Worm (Caenorhabditis elegans) whole organism, L3 larva: Measurements from ENCODE around the gene frk-1.

Experiments used
- R02D3.7 ChIP-seq: fragments of 150-350 bp; optimal IDR thresholded peaks from 2 replicates; lab custom pipeline; 2014; ENCODE audit warnings: missing biosample characterization, missing genetic modification characterization
- aly-2 ChIP-seq: fragments of 150-350 bp; optimal IDR thresholded peaks from 2 replicates; lab custom pipeline; 2014; ENCODE audit warnings: missing biosample characterization, missing genetic modification characterization
- ceh-16 ChIP-seq: sonication (generic microtip); optimal IDR thresholded peaks from 2 replicates; lab custom pipeline; 2017; ENCODE audit warnings: missing biosample characterization, missing genetic modification characterization
- ceh-28 ChIP-seq: fragments of 150-350 bp; optimal IDR thresholded peaks from 2 replicates; lab custom pipeline; 2014; ENCODE audit warnings: missing biosample characterization, missing genetic modification reagents, missing genetic modification characterization
- ceh-82 ChIP-seq: fragments of 150-350 bp; optimal IDR thresholded peaks from 2 replicates; lab custom pipeline; 2014; ENCODE audit warnings: missing biosample characterization, missing genetic modification characterization
- daf-12 ChIP-seq: fragments of 150-350 bp; optimal IDR thresholded peaks from 2 replicates; lab custom pipeline; 2014; ENCODE audit warnings: missing biosample characterization, missing genetic modification reagents, missing genetic modification characterization
- egl-27 ChIP-seq: sonication (generic microtip); optimal IDR thresholded peaks from 4 replicates; lab custom pipeline; 2017; ENCODE audit warnings: missing biosample characterization, missing genetic modification reagents, missing genetic modification characterization
- egl-5 ChIP-seq: fragments of 150-350 bp; optimal IDR thresholded peaks from 2 replicates; lab custom pipeline; 2017; ENCODE audit warnings: missing biosample characterization, missing genetic modification reagents, missing genetic modification characterization, inconsistent platforms
- elt-1 ChIP-seq: fragments of 150-350 bp; optimal IDR thresholded peaks from 2 replicates; lab custom pipeline; 2014; ENCODE audit warnings: missing biosample characterization, missing genetic modification characterization
- elt-2 ChIP-seq: sonication (generic microtip); optimal IDR thresholded peaks from 2 replicates; lab custom pipeline; 2016; ENCODE audit warnings: missing genetic modification reagents, mild to moderate bottlenecking, missing genetic modification characterization, missing compliant biosample characterization
- fkh-10 ChIP-seq: sonication (generic microtip); optimal IDR thresholded peaks from 2 replicates; lab custom pipeline; 2017; ENCODE audit warnings: missing biosample characterization, missing genetic modification reagents, missing genetic modification characterization
- fkh-2 ChIP-seq: fragments of 150-350 bp; optimal IDR thresholded peaks from 2 replicates; lab custom pipeline; 2014; ENCODE audit warnings: missing biosample characterization, missing genetic modification reagents, missing genetic modification characterization
- fos-1 ChIP-seq: fragments of 150-350 bp; optimal IDR thresholded peaks from 2 replicates; lab custom pipeline; 2014; ENCODE audit warnings: missing biosample characterization, missing genetic modification characterization
- hmg-11 ChIP-seq: sonication (generic microtip); optimal IDR thresholded peaks from 2 replicates; lab custom pipeline; 2016; ENCODE audit warnings: missing genetic modification characterization, missing compliant biosample characterization
- jun-1 ChIP-seq: fragments of 150-350 bp; optimal IDR thresholded peaks from 2 replicates; lab custom pipeline; 2014; ENCODE audit warnings: missing biosample characterization, missing genetic modification reagents, missing genetic modification characterization
- lin-15B ChIP-seq: fragments of 150-350 bp; optimal IDR thresholded peaks from 2 replicates; lab custom pipeline; 2014; ENCODE audit warnings: missing biosample characterization, missing genetic modification characterization
- lin-39 ChIP-seq: fragments of 150-350 bp; optimal IDR thresholded peaks from 2 replicates; lab custom pipeline; 2018; ENCODE audit warnings: missing biosample characterization, missing genetic modification reagents, missing genetic modification characterization
- lsy-12 ChIP-seq: sonication (generic microtip); optimal IDR thresholded peaks from 2 replicates; lab custom pipeline; 2016; ENCODE audit warnings: mild to moderate bottlenecking, missing genetic modification characterization, missing compliant biosample characterization
- mdl-1 ChIP-seq: fragments of 150-350 bp; optimal IDR thresholded peaks from 2 replicates; lab custom pipeline; 2014; ENCODE audit warnings: missing biosample characterization, missing genetic modification characterization
- nfya-1 ChIP-seq: sonication (generic microtip); optimal IDR thresholded peaks from 2 replicates; lab custom pipeline; 2017; ENCODE audit warnings: missing genetic modification characterization, mild to moderate bottlenecking, missing compliant biosample characterization, antibody characterized with exemption, moderate library complexity; ENCODE audit not compliant: insufficient read depth
- nhr-11 ChIP-seq: fragments of 150-350 bp; optimal IDR thresholded peaks from 2 replicates; lab custom pipeline; 2014; ENCODE audit warnings: missing biosample characterization, missing genetic modification characterization
- nhr-12 ChIP-seq: fragments of 150-350 bp; optimal IDR thresholded peaks from 2 replicates; lab custom pipeline; 2014; ENCODE audit warnings: missing biosample characterization, missing genetic modification characterization
- nhr-23 ChIP-seq: fragments of 150-350 bp; optimal IDR thresholded peaks from 2 replicates; lab custom pipeline; 2014; ENCODE audit warnings: missing biosample characterization, missing genetic modification reagents, missing genetic modification characterization
- nhr-237 ChIP-seq: fragments of 150-350 bp; optimal IDR thresholded peaks from 2 replicates; lab custom pipeline; 2014; ENCODE audit warnings: missing biosample characterization, missing genetic modification characterization
- nhr-25 ChIP-seq: sonication (generic microtip); optimal IDR thresholded peaks from 2 replicates; lab custom pipeline; 2017; ENCODE audit warnings: missing biosample characterization, missing genetic modification characterization
- nhr-28 ChIP-seq: fragments of 150-350 bp; optimal IDR thresholded peaks from 2 replicates; lab custom pipeline; 2014; ENCODE audit warnings: missing biosample characterization, missing genetic modification characterization
- nhr-43 ChIP-seq: sonication (generic microtip); optimal IDR thresholded peaks from 2 replicates; lab custom pipeline; 2016; ENCODE audit warnings: mild to moderate bottlenecking, missing genetic modification characterization, missing compliant biosample characterization; ENCODE audit not compliant: poor library complexity, severe bottlenecking
- nhr-67 ChIP-seq: fragments of 150-350 bp; optimal IDR thresholded peaks from 2 replicates; lab custom pipeline; 2014; ENCODE audit warnings: missing biosample characterization, missing genetic modification characterization
- nhr-76 ChIP-seq: fragments of 150-350 bp; sonication (generic microtip); optimal IDR thresholded peaks from 5 replicates; lab custom pipeline; 2014; ENCODE audit warnings: missing biosample characterization, missing genetic modification characterization
- nhr-77 ChIP-seq: fragments of 150-350 bp; optimal IDR thresholded peaks from 2 replicates; lab custom pipeline; 2014; ENCODE audit warnings: missing biosample characterization, missing genetic modification characterization
- pha-4 ChIP-seq: fragments of 150-350 bp; optimal IDR thresholded peaks from 2 replicates; lab custom pipeline; 2014; ENCODE audit warnings: missing biosample characterization, missing genetic modification reagents, missing genetic modification characterization
- pqm-1 ChIP-seq: fragments of 150-350 bp; optimal IDR thresholded peaks from 2 replicates; lab custom pipeline; 2017; ENCODE audit warnings: missing biosample characterization, missing genetic modification characterization, inconsistent platforms
- skn-1 ChIP-seq: fragments of 150-350 bp; optimal IDR thresholded peaks from 2 replicates; lab custom pipeline; 2014; ENCODE audit warnings: missing biosample characterization, missing genetic modification characterization
- snpc-4 ChIP-seq: fragments of 150-350 bp; optimal IDR thresholded peaks from 2 replicates; lab custom pipeline; 2014; ENCODE audit warnings: missing biosample characterization, missing genetic modification characterization
- tbx-2 ChIP-seq: sonication (generic microtip); optimal IDR thresholded peaks from 2 replicates; lab custom pipeline; 2016; ENCODE audit warnings: mild to moderate bottlenecking, missing genetic modification characterization, missing compliant biosample characterization
- unc-39 ChIP-seq: sonication (generic microtip); optimal IDR thresholded peaks from 4 replicates; lab custom pipeline; 2017; ENCODE audit warnings: missing biosample characterization, missing genetic modification characterization
- unc-62 ChIP-seq: fragments of 150-350 bp; sonication (generic microtip); optimal IDR thresholded peaks from 4 replicates; lab custom pipeline; 2014; ENCODE audit warnings: missing biosample characterization, missing genetic modification reagents, missing genetic modification characterization
- zag-1 ChIP-seq: fragments of 150-350 bp; optimal IDR thresholded peaks from 2 replicates; lab custom pipeline; 2014; ENCODE audit warnings: missing biosample characterization, missing genetic modification characterization
- ztf-4 ChIP-seq: fragments of 150-350 bp; optimal IDR thresholded peaks from 2 replicates; lab custom pipeline; 2014; ENCODE audit warnings: missing biosample characterization, missing genetic modification characterization

The frk-1 gene

ce11 chrIV:10001748-10002147 lies 41.2 kb upstream of the frk-1 start, which contains the start of gene C47E12.3:
C47E12.3 (minus strand) TSS chrIV:10001848.
- TF ChIP-seq snpc-4 (no peak), nhr-43 (no peak), R02D3.7 (tag; lab: Kevin White, UChicago) (no peak), fkh-2 (no peak)

DNA sequence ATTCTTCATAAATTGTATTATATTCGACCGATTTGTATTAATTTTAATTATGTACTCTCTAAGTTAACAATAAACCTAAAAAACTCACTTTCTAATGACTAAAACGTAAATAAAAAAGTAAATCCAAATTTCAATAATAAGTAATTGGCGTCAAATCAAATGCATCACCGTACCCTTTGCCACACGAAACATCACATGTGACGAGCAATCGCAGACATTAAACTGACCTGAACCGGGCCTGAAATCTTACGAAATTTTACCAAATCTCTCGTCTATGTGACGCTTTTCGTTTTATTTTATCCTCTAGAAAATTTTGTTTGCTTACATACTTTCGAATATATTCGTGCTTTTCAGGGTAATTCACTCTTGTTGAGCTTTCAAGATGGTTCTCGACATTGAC lies 39.6 kb upstream of the frk-1 start, which contains the start of the genes C47E12.2 and sars-1:
C47E12.2 (minus strand) TSS at position 131 of the 400 bp plus-strand sequence.
sars-1 (plus strand) TSS at position 355 of the 400 bp plus-strand sequence.
- TF ChIP-seq pha-4 (tag; lab: Kevin White, UChicago) (peak; percentile 49), hmg-11 (tag; lab: Kevin White, UChicago) (peak; percentile 42), nhr-77 (tag; lab: Kevin White, UChicago) (no peak), nfya-1 (tag; lab: Kevin White, UChicago) (peak; percentile 48), lin-15B (tag; lab: Kevin White, UChicago) (peak; percentile 43), egl-5 (peak; percentile 4), daf-12 (no peak)

DNA sequence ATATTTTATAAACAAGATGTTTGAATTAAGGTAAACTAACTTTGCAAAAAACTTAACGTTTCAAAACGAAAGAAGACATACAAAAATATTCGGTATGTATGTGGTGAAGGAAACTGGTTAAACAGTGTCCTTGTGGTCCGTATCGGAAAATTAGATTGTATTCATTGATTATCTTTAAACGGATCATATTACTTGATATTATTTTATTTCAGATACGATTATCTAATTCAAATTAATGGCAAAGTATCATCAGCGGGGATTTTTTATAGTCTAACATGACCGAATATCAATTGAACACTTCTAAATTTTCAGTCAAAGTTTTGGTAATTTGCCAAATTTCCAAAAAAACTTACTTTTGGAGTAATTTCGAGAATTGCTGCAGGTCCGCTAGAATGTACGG lies 36.2 kb upstream of the frk-1 start, which contains the start of gene C47E12.13:
C47E12.13 (minus strand) TSS at position 101 of the 400 bp plus-strand sequence.
- TF ChIP-seq unc-39 (tag; lab: Kevin White, UChicago), result no peak
- TF ChIP-seq fkh-2, result no peak
- no peak for TF ChIP-seq unc-62
- TF ChIP-seq jun-1 (tag; lab: Kevin White, UChicago), result no peak
- TF ChIP-seq nhr-77 (tag; lab: Kevin White, UChicago), result no peak
- TF ChIP-seq nhr-11, result no peak
- TF ChIP-seq aly-2 (tag; lab: Kevin White, UChicago), result no peak
- no peak for TF ChIP-seq pqm-1 (tag; lab: Kevin White, UChicago)
- TF ChIP-seq mdl-1 (tag; lab: Kevin White, UChicago), result no peak
- no peak for TF ChIP-seq egl-27 (tag; lab: Kevin White, UChicago)
- TF ChIP-seq elt-1 (tag; lab: Kevin White, UChicago), result no peak
- no peak for TF ChIP-seq ceh-28
- TF ChIP-seq lin-15B (tag; lab: Kevin White, UChicago), result no peak
- no peak for TF ChIP-seq R02D3.7 (tag; lab: Kevin White, UChicago)

- TF ChIP-seq ceh-28, result no peak
- no peak for TF ChIP-seq ceh-16
- TF ChIP-seq nhr-67 (tag; lab: Kevin White, UChicago), result no peak
- no peak for TF ChIP-seq nhr-12 (tag; lab: Kevin White, UChicago)
- TF ChIP-seq daf-12, result no peak
- peak; percentile 22 for TF ChIP-seq hmg-11 (tag; lab: Kevin White, UChicago)
- TF ChIP-seq egl-27 (tag; lab: Kevin White, UChicago), result no peak
- TF ChIP-seq ceh-82, result no peak
- no peak for TF ChIP-seq skn-1 (tag; lab: Kevin White, UChicago)
- no peak for TF ChIP-seq unc-39 (tag; lab: Kevin White, UChicago)
- no peak for TF ChIP-seq lsy-12
- TF ChIP-seq zag-1 (tag; lab: Kevin White, UChicago), result no peak
- no peak for TF ChIP-seq jun-1 (tag; lab: Kevin White, UChicago)
- no peak for TF ChIP-seq R02D3.7 (tag; lab: Kevin White, UChicago)
- no peak for TF ChIP-seq pqm-1 (tag; lab: Kevin White, UChicago)
- no peak for TF ChIP-seq tbx-2 (tag; lab: Kevin White, UChicago)
- no peak for TF ChIP-seq nhr-237 (tag; lab: Kevin White, UChicago)
- TF ChIP-seq nhr-76, result no peak
- TF ChIP-seq mdl-1 (tag; lab: Kevin White, UChicago), result no peak
- TF ChIP-seq fkh-10 (GFP tag; lab: Kevin White, UChicago), result no peak
- no peak for TF ChIP-seq egl-5
- no peak for TF ChIP-seq nhr-11
- peak; percentile 78 for TF ChIP-seq nhr-25 (tag; lab: Kevin White, UChicago)
- TF ChIP-seq nhr-23, result peak; percentile 91
- no peak for TF ChIP-seq ztf-4 (tag; lab: Kevin White, UChicago)
- TF ChIP-seq lin-39, result no peak
- no peak for TF ChIP-seq snpc-4
- TF ChIP-seq pha-4 (tag; lab: Kevin White, UChicago), result peak; percentile 63
- TF ChIP-seq nhr-43, result peak; percentile 41
- TF ChIP-seq nhr-28, result no peak
- no peak for TF ChIP-seq fkh-2
- no peak for TF ChIP-seq elt-2 (tag; lab: Kevin White, UChicago)
- no peak for TF ChIP-seq fos-1 (tag; lab: Kevin White, UChicago)
- TF ChIP-seq nhr-77 (tag; lab: Kevin White, UChicago), result no peak
These were observed 35.2 kb upstream of the frk-1 start for ce11 chrIV:10007758-10008157.
